Worm (Caenorhabditis elegans): ENCODE data around the gene T19H12.2.

- TF ChIP-seq madf-5 (GFP tag; IDR thresholded peaks at IDR 0.05): no peak
- TF ChIP-seq egl-27 (tag; optimal IDR thresholded peaks at IDR 0.05): no peak
- TF ChIP-seq T26A8.4 (GFP tag; IDR thresholded peaks at IDR 0.05): no peak
- no peak for TF ChIP-seq saeg-2 (GFP tag; IDR thresholded peaks at IDR 0.05)
- no peak for TF ChIP-seq hif-1 (tag; optimal IDR thresholded peaks at IDR 0.05)
- no peak for TF ChIP-seq nhr-6 (tag; optimal IDR thresholded peaks at IDR 0.05)
- no peak for TF ChIP-seq nhr-237 (tag; optimal IDR thresholded peaks at IDR 0.05)
- TF ChIP-seq pha-4 (GFP tag; IDR thresholded peaks at IDR 0.05): no peak
- no peak for TF ChIP-seq pha-4 (tag; optimal IDR thresholded peaks at IDR 0.05)
These were observed 4.9 kb upstream of the T19H12.2 start, which contains the start of gene T19H12.3 for ce11 chrV:4885372-4885771.

Data from whole organism, L4 larva.